Worm (Caenorhabditis elegans): Measurements from ENCODE around the gene spe-51.

ce11 chrIV:4688221-4688620 is 4.3 kb upstream of the spe-51 start, which contains the start of gene bus-4:
- TF ChIP-seq dao-5 (tag; optimal IDR thresholded peaks at IDR 0.05) (no peak), him-1 (tag; optimal IDR thresholded peaks at IDR 0.05) (no peak), W03F9.2 (tag; optimal IDR thresholded peaks at IDR 0.05) (no peak)

Measured in whole organism, L4/young adult.